Fruit fly (Drosophila melanogaster) whole organism, adult: ENCODE data around the gene slp2.
A peak's percentile ranks its signal among the peaks of the same experiment; 100 is the strongest.

Experiments used
- CG11617 ChIP-seq: fragments of 200-800 bp; sonication (Bioruptor generic); optimal IDR thresholded peaks from 2 replicates; lab custom pipeline; 2017; ENCODE audit warnings: mild to moderate bottlenecking, missing biosample characterization, missing genetic modification reagents, missing genetic modification characterization
- CG12768 ChIP-seq: fragments of 200-800 bp; sonication (Bioruptor generic); optimal IDR thresholded peaks from 2 replicates; lab custom pipeline; 2017; ENCODE audit warnings: missing biosample characterization, missing genetic modification characterization, mild to moderate bottlenecking, moderate library complexity, missing genetic modification reagents
- CG14711 ChIP-seq: fragments of 200-800 bp; sonication (Bioruptor generic); optimal IDR thresholded peaks from 2 replicates; lab custom pipeline; 2018; ENCODE audit warnings: missing biosample characterization, mild to moderate bottlenecking, missing genetic modification characterization, moderate library complexity
- CG1620 ChIP-seq: fragments of 200-800 bp; sonication (Bioruptor generic); optimal IDR thresholded peaks from 2 replicates; lab custom pipeline; 2016; ENCODE audit warnings: missing biosample characterization, missing genetic modification characterization
- CG33017 ChIP-seq: fragments of 200-800 bp; sonication (Bioruptor generic); optimal IDR thresholded peaks from 2 replicates; lab custom pipeline; 2018; ENCODE audit warnings: missing biosample characterization, mild to moderate bottlenecking, missing genetic modification characterization, moderate library complexity
- CG5204 ChIP-seq: fragments of 200-800 bp; sonication (Bioruptor generic); optimal IDR thresholded peaks from 2 replicates; lab custom pipeline; 2016; ENCODE audit warnings: missing biosample characterization, missing genetic modification characterization
- CG7045 ChIP-seq: fragments of 200-800 bp; sonication (Bioruptor generic); optimal IDR thresholded peaks from 2 replicates; lab custom pipeline; 2017; ENCODE audit warnings: missing biosample characterization, mild to moderate bottlenecking, missing genetic modification characterization
- CG7101 ChIP-seq: fragments of 200-800 bp; sonication (Bioruptor generic); optimal IDR thresholded peaks from 2 replicates; lab custom pipeline; 2018; ENCODE audit warnings: missing biosample characterization, mild to moderate bottlenecking, missing genetic modification characterization, moderate library complexity
- Clk ChIP-seq: fragments of 200-800 bp; sonication (Bioruptor generic); optimal IDR thresholded peaks from 2 replicates; lab custom pipeline; 2017; ENCODE audit warnings: missing biosample characterization, missing genetic modification characterization
- Crg-1 ChIP-seq: fragments of 200-800 bp; sonication (Bioruptor generic); optimal IDR thresholded peaks from 2 replicates; lab custom pipeline; 2016; ENCODE audit warnings: missing biosample characterization, missing genetic modification characterization
- Hr96 ChIP-seq: fragments of 200-800 bp; sonication (Bioruptor generic); optimal IDR thresholded peaks from 2 replicates; lab custom pipeline; 2016; ENCODE audit warnings: missing biosample characterization, missing genetic modification characterization
- Mnt ChIP-seq: fragments of 200-800 bp; sonication (Bioruptor generic); optimal IDR thresholded peaks from 2 replicates; lab custom pipeline; 2016; ENCODE audit warnings: missing biosample characterization, mild to moderate bottlenecking, missing genetic modification characterization
- bab1 ChIP-seq: fragments of 200-800 bp; sonication (Bioruptor generic); optimal IDR thresholded peaks from 3 replicates; lab custom pipeline; 2019; ENCODE audit warnings: missing biosample characterization, mild to moderate bottlenecking, missing genetic modification characterization, moderate library complexity
- cic ChIP-seq: fragments of 200-800 bp; sonication (Bioruptor generic); optimal IDR thresholded peaks from 2 replicates; lab custom pipeline; 2017; ENCODE audit warnings: missing biosample characterization, mild to moderate bottlenecking, missing genetic modification characterization, moderate library complexity
- cnc ChIP-seq, 2 experiments: fragments of >200 bp; optimal IDR thresholded peaks; 2 replicates each; lab custom pipeline; 2017
- kay ChIP-seq: fragments of 200-800 bp; sonication (Bioruptor generic); peaks from one replicate; lab custom pipeline; 2016; ENCODE audit warnings: missing biosample characterization, missing genetic modification characterization, borderline replicate concordance
- ovo ChIP-seq: fragments of 200-800 bp; sonication (Bioruptor generic); optimal IDR thresholded peaks from 2 replicates; lab custom pipeline; 2016; ENCODE audit warnings: missing biosample characterization, missing genetic modification characterization
- pad ChIP-seq: fragments of 200-800 bp; sonication (Bioruptor generic); optimal IDR thresholded peaks from 3 replicates; lab custom pipeline; 2017; ENCODE audit warnings: missing biosample characterization, missing genetic modification characterization, mild to moderate bottlenecking, moderate library complexity, missing genetic modification reagents
- tj ChIP-seq: fragments of 200-800 bp; sonication (Bioruptor generic); optimal IDR thresholded peaks from 3 replicates; lab custom pipeline; 2017; ENCODE audit warnings: missing biosample characterization, mild to moderate bottlenecking, missing genetic modification characterization, moderate library complexity
- toe ChIP-seq: fragments of 200-800 bp; sonication (Bioruptor generic); optimal IDR thresholded peaks from 2 replicates; lab custom pipeline; 2016; ENCODE audit warnings: missing biosample characterization, missing genetic modification characterization

The slp2 gene

dm6 chr2L:3836440-3836890, at the start of gene slp2:
Gene slp2, plus strand, starts transcription at chr2L:3836840.
- TF ChIP-seq toe (GFP tag; lab: Kevin White, UChicago) (no peak), ovo (GFP tag; lab: Kevin White, UChicago) (no peak), pad (GFP tag; lab: Kevin White, UChicago) (peak; percentile 8)

dm6 chr2L:3787028-3787427, 49.6 kb upstream of the slp2 start, which contains the start of gene bark:
Gene bark, plus strand, starts transcription at chr2L:3787167.
- TF ChIP-seq CG11617 (GFP tag; lab: Kevin White, UChicago) (no peak), CG12768 (peak; percentile 46), tj (GFP tag; lab: Kevin White, UChicago) (peak; percentile 11), Crg-1 (no peak), CG5204 (GFP tag; lab: Kevin White, UChicago) (no peak), Clk (no peak), CG7101 (tag; lab: Kevin White, UChicago) (no peak), Mnt (peak; percentile 45), toe (GFP tag; lab: Kevin White, UChicago) (no peak), kay (no peak), CG33017 (tag; lab: Kevin White, UChicago) (peak; percentile 32), bab1 (GFP tag; lab: Kevin White, UChicago) (peak; percentile 68), pad (GFP tag; lab: Kevin White, UChicago) (no peak), CG1620 (GFP tag; lab: Kevin White, UChicago) (peak; percentile 13), cnc (optimal IDR thresholded peaks at IDR 0.05; lab: Kevin White, UChicago) (no peak), CG14711 (tag; lab: Kevin White, UChicago) (no peak), CG7045 (no peak), ovo (GFP tag; lab: Kevin White, UChicago) (no peak), cic (GFP tag; lab: Kevin White, UChicago) (peak; percentile 65), Hr96 (GFP tag; lab: Kevin White, UChicago) (no peak)

- peak; percentile 2 for TF ChIP-seq CG12768
- TF ChIP-seq kay: peak; percentile 97
- no peak for TF ChIP-seq bab1 (GFP tag; lab: Kevin White, UChicago)
These were observed 48.5 kb upstream of the slp2 start for dm6 chr2L:3788150-3788549.

- TF ChIP-seq CG5204 (GFP tag; lab: Kevin White, UChicago) (no peak), kay (no peak), ovo (GFP tag; lab: Kevin White, UChicago) (peak; percentile 44), CG7045 (no peak), cic (GFP tag; lab: Kevin White, UChicago) (no peak), CG7101 (tag; lab: Kevin White, UChicago) (peak; percentile 34), Crg-1 (no peak), bab1 (GFP tag; lab: Kevin White, UChicago) (no peak)
These were observed 47.2 kb upstream of the slp2 start for dm6 chr2L:3789290-3790067.

- TF ChIP-seq CG7045 (peak; percentile 16), cic (GFP tag; lab: Kevin White, UChicago) (peak; percentile 87), CG33017 (tag; lab: Kevin White, UChicago) (peak; percentile 47), ovo (GFP tag; lab: Kevin White, UChicago) (peak; percentile 2), CG12768 (peak; percentile 69), bab1 (GFP tag; lab: Kevin White, UChicago) (no peak), CG14711 (tag; lab: Kevin White, UChicago) (no peak), CG11617 (GFP tag; lab: Kevin White, UChicago) (no peak), Clk (no peak), Crg-1 (no peak), CG1620 (GFP tag; lab: Kevin White, UChicago) (no peak), cnc (optimal IDR thresholded peaks at IDR 0.05; lab: Kevin White, UChicago) (no peak), Hr96 (GFP tag; lab: Kevin White, UChicago) (no peak), CG7101 (tag; lab: Kevin White, UChicago) (peak; percentile 43), kay (peak; percentile 93)
These were observed 45.0 kb upstream of the slp2 start for dm6 chr2L:3791629-3792028.

dm6 chr2L:3802818-3803456, 33.7 kb upstream of the slp2 start:
- peak; percentile 52 for TF ChIP-seq Clk
- TF ChIP-seq kay: peak; percentile 95
- peak; percentile 77 for TF ChIP-seq Hr96 (GFP tag; lab: Kevin White, UChicago)
- no peak for TF ChIP-seq cnc (optimal IDR thresholded peaks at IDR 0.05; lab: Kevin White, UChicago)
- TF ChIP-seq tj (GFP tag; lab: Kevin White, UChicago): peak; percentile 93
- TF ChIP-seq CG7101 (tag; lab: Kevin White, UChicago): peak; percentile 93
- TF ChIP-seq bab1 (GFP tag; lab: Kevin White, UChicago): peak; percentile 91
- TF ChIP-seq pad (GFP tag; lab: Kevin White, UChicago): peak; percentile 62
- TF ChIP-seq cic (GFP tag; lab: Kevin White, UChicago): no peak
- peak; percentile 56 for TF ChIP-seq Mnt
- TF ChIP-seq toe (GFP tag; lab: Kevin White, UChicago): peak; percentile 77
- TF ChIP-seq CG5204 (GFP tag; lab: Kevin White, UChicago): peak; percentile 81
- peak; percentile 83 for TF ChIP-seq CG12768
- TF ChIP-seq Crg-1: peak; percentile 78
- TF ChIP-seq CG33017 (tag; lab: Kevin White, UChicago): peak; percentile 87
- TF ChIP-seq ovo (GFP tag; lab: Kevin White, UChicago): peak; percentile 71
- TF ChIP-seq CG11617 (GFP tag; lab: Kevin White, UChicago): peak; percentile 82
- peak; percentile 65 for TF ChIP-seq CG1620 (GFP tag; lab: Kevin White, UChicago)
- peak; percentile 78 for TF ChIP-seq CG14711 (tag; lab: Kevin White, UChicago)
- peak; percentile 75 for TF ChIP-seq CG7045
